Worm (Caenorhabditis elegans) whole organism, late embryonic: Measurements from ENCODE around the gene dpm-1.

Source experiments
- C08G9.2 ChIP-seq: sonication (generic microtip); optimal IDR thresholded peaks from 2 replicates; lab custom pipeline; 2016; ENCODE audit warnings: mild to moderate bottlenecking, missing genetic modification characterization, moderate library complexity, missing compliant biosample characterization
- F13H6.1 ChIP-seq: sonication (generic microtip); optimal IDR thresholded peaks from 2 replicates; lab custom pipeline; 2016; ENCODE audit warnings: missing genetic modification characterization, missing compliant biosample characterization
- K02D7.2 ChIP-seq: sonication (generic microtip); optimal IDR thresholded peaks from 2 replicates; lab custom pipeline; 2017; ENCODE audit warnings: mild to moderate bottlenecking, missing genetic modification characterization, missing compliant biosample characterization
- K09A11.1 ChIP-seq: sonication (generic microtip); optimal IDR thresholded peaks from 2 replicates; lab custom pipeline; 2017; ENCODE audit warnings: antibody characterized with exemption, mild to moderate bottlenecking, missing genetic modification characterization, missing compliant biosample characterization; ENCODE audit not compliant: insufficient read depth
- T23F11.4 ChIP-seq: fragments of 200-800 bp; sonication (Bioruptor generic); optimal IDR thresholded peaks from 2 replicates; lab custom pipeline; 2018; ENCODE audit warnings: mild to moderate bottlenecking, missing genetic modification characterization, missing compliant biosample characterization
- Y22D7AL.16 ChIP-seq: sonication (generic microtip); optimal IDR thresholded peaks from 2 replicates; lab custom pipeline; 2016; ENCODE audit warnings: missing genetic modification characterization, missing compliant biosample characterization
- ama-1 ChIP-seq: fragments of 150-350 bp; optimal IDR thresholded peaks from 2 replicates; lab custom pipeline; 2014
- ceh-14 ChIP-seq: sonication (generic microtip); optimal IDR thresholded peaks from 2 replicates; lab custom pipeline; 2016; ENCODE audit warnings: missing genotype, missing genetic modification characterization, missing compliant biosample characterization
- ceh-18 ChIP-seq: sonication (generic microtip); optimal IDR thresholded peaks from 2 replicates; lab custom pipeline; 2016; ENCODE audit warnings: missing genetic modification characterization, missing compliant biosample characterization
- ceh-19 ChIP-seq: fragments of 200-800 bp; sonication (Bioruptor generic); optimal IDR thresholded peaks from 2 replicates; lab custom pipeline; 2018; ENCODE audit warnings: mild to moderate bottlenecking, missing genetic modification characterization, missing compliant biosample characterization
- ceh-2 ChIP-seq: sonication (generic microtip); optimal IDR thresholded peaks from 2 replicates; lab custom pipeline; 2016; ENCODE audit warnings: missing genotype, missing genetic modification characterization, missing compliant biosample characterization
- ceh-22 ChIP-seq: sonication (generic microtip); optimal IDR thresholded peaks from 2 replicates; lab custom pipeline; 2017; ENCODE audit warnings: missing biosample characterization, missing genetic modification characterization
- ceh-24 ChIP-seq: sonication (generic microtip); optimal IDR thresholded peaks from 2 replicates; lab custom pipeline; 2016; ENCODE audit warnings: mild to moderate bottlenecking, missing genetic modification characterization, missing compliant biosample characterization
- ceh-30 ChIP-seq: fragments of 150-350 bp; optimal IDR thresholded peaks from 2 replicates; lab custom pipeline; 2014; ENCODE audit warnings: missing biosample characterization, missing genetic modification characterization
- ceh-31 ChIP-seq: sonication (generic microtip); optimal IDR thresholded peaks from 2 replicates; lab custom pipeline; 2016; ENCODE audit warnings: missing genetic modification characterization, missing compliant biosample characterization
- ceh-45 ChIP-seq: fragments of 200-800 bp; sonication (Bioruptor generic); IDR thresholded peaks from 2 replicates; pipeline ENCODE4 v1.3.6; 2022; ENCODE audit warnings: missing genetic modification reagents, missing genetic modification characterization, missing compliant biosample characterization
- ceh-48 ChIP-seq: sonication (generic microtip); optimal IDR thresholded peaks from 2 replicates; lab custom pipeline; 2016; ENCODE audit warnings: missing genetic modification characterization, inconsistent platforms, missing compliant biosample characterization
- che-1 ChIP-seq: sonication (generic microtip); optimal IDR thresholded peaks from 2 replicates; lab custom pipeline; 2016; ENCODE audit warnings: mild to moderate bottlenecking, missing genetic modification characterization, missing compliant biosample characterization
- dmd-4 ChIP-seq: sonication (generic microtip); optimal IDR thresholded peaks from 2 replicates; lab custom pipeline; 2016; ENCODE audit warnings: borderline replicate concordance, missing genetic modification characterization, missing compliant biosample characterization
- dve-1 ChIP-seq: sonication (generic microtip); optimal IDR thresholded peaks from 2 replicates; lab custom pipeline; 2017; ENCODE audit warnings: antibody characterized with exemption, mild to moderate bottlenecking, missing genetic modification characterization, missing compliant biosample characterization
- eyg-1 ChIP-seq: sonication (generic microtip); optimal IDR thresholded peaks from 2 replicates; lab custom pipeline; 2016; ENCODE audit warnings: missing genotype, missing genetic modification characterization, missing compliant biosample characterization
- fkh-10 ChIP-seq: fragments of 150-350 bp; optimal IDR thresholded peaks from 2 replicates; lab custom pipeline; 2014; ENCODE audit warnings: missing biosample characterization, missing genetic modification reagents, missing genetic modification characterization
- fkh-6 ChIP-seq: sonication (generic microtip); optimal IDR thresholded peaks from 2 replicates; lab custom pipeline; 2016; ENCODE audit warnings: missing genetic modification characterization, missing compliant biosample characterization
- gmeb-2 ChIP-seq: sonication (generic microtip); optimal IDR thresholded peaks from 2 replicates; lab custom pipeline; 2016; ENCODE audit warnings: missing genetic modification characterization, inconsistent platforms, missing compliant biosample characterization
- hlh-15 ChIP-seq: sonication (generic microtip); optimal IDR thresholded peaks from 2 replicates; lab custom pipeline; 2016; ENCODE audit warnings: missing genetic modification characterization, missing compliant biosample characterization
- hlh-30 ChIP-seq: sonication (generic microtip); optimal IDR thresholded peaks from 2 replicates; lab custom pipeline; 2017; ENCODE audit warnings: antibody characterized with exemption, missing genetic modification characterization, missing compliant biosample characterization; ENCODE audit not compliant: insufficient read depth
- hlh-6 ChIP-seq: sonication (generic microtip); optimal IDR thresholded peaks from 2 replicates; lab custom pipeline; 2016; ENCODE audit warnings: missing genotype, missing genetic modification characterization, missing compliant biosample characterization
- lim-6 ChIP-seq: sonication (generic microtip); optimal IDR thresholded peaks from 2 replicates; lab custom pipeline; 2016; ENCODE audit warnings: missing genetic modification characterization, missing compliant biosample characterization
- madf-2 ChIP-seq: sonication (generic microtip); optimal IDR thresholded peaks from 2 replicates; lab custom pipeline; 2017; ENCODE audit warnings: missing genetic modification characterization, missing compliant biosample characterization
- mec-3 ChIP-seq: sonication (generic microtip); optimal IDR thresholded peaks from 2 replicates; lab custom pipeline; 2016; ENCODE audit warnings: borderline replicate concordance, missing genetic modification characterization, missing compliant biosample characterization
- nhr-11 ChIP-seq: fragments of 150-350 bp; optimal IDR thresholded peaks from 2 replicates; lab custom pipeline; 2014; ENCODE audit warnings: missing biosample characterization, missing genetic modification characterization
- npax-4 ChIP-seq: sonication (generic microtip); optimal IDR thresholded peaks from 2 replicates; lab custom pipeline; 2016; ENCODE audit warnings: missing genetic modification characterization, missing compliant biosample characterization
- odd-2 ChIP-seq: sonication (generic microtip); optimal IDR thresholded peaks from 2 replicates; lab custom pipeline; 2017; ENCODE audit warnings: antibody characterized with exemption, mild to moderate bottlenecking, missing genetic modification characterization, missing compliant biosample characterization
- pag-3 ChIP-seq: sonication (generic microtip); optimal IDR thresholded peaks from 2 replicates; lab custom pipeline; 2016; ENCODE audit warnings: missing compliant biosample characterization, missing genetic modification characterization, borderline replicate concordance
- pat-9 ChIP-seq: fragments of 200-800 bp; sonication (Bioruptor generic); optimal IDR thresholded peaks from 2 replicates; lab custom pipeline; 2018; ENCODE audit warnings: mild to moderate bottlenecking, missing genetic modification characterization, moderate library complexity, missing compliant biosample characterization
- pax-1 ChIP-seq: fragments of 150-350 bp; optimal IDR thresholded peaks from 2 replicates; lab custom pipeline; 2014; ENCODE audit warnings: missing biosample characterization, missing genetic modification characterization
- pros-1 ChIP-seq: fragments of 150-350 bp; optimal IDR thresholded peaks from 2 replicates; lab custom pipeline; 2014; ENCODE audit warnings: missing biosample characterization, missing genetic modification reagents, missing genetic modification characterization
- rnt-1 ChIP-seq: sonication (generic microtip); optimal IDR thresholded peaks from 2 replicates; lab custom pipeline; 2016; ENCODE audit warnings: missing genetic modification characterization, missing compliant biosample characterization
- sdc-2 ChIP-seq: sonication (generic microtip); optimal IDR thresholded peaks from 2 replicates; lab custom pipeline; 2016; ENCODE audit warnings: missing genotype, missing genetic modification characterization, missing compliant biosample characterization
- sox-4 ChIP-seq: sonication (generic microtip); optimal IDR thresholded peaks from 2 replicates; lab custom pipeline; 2017; ENCODE audit warnings: mild to moderate bottlenecking, missing genetic modification characterization, inconsistent platforms, missing compliant biosample characterization
- syd-9 ChIP-seq: sonication (generic microtip); optimal IDR thresholded peaks from 2 replicates; lab custom pipeline; 2016; ENCODE audit warnings: mild to moderate bottlenecking, missing genetic modification characterization, moderate library complexity, missing compliant biosample characterization
- tbx-2 ChIP-seq: sonication (generic microtip); optimal IDR thresholded peaks from 2 replicates; lab custom pipeline; 2016; ENCODE audit warnings: missing genetic modification characterization, missing compliant biosample characterization
- ttx-3 ChIP-seq: sonication (generic microtip); optimal IDR thresholded peaks from 2 replicates; lab custom pipeline; 2016; ENCODE audit warnings: missing genetic modification reagents, missing genetic modification characterization, missing compliant biosample characterization
- unc-3 ChIP-seq, 2 experiments: fragments of 200-800 bp in 1 of 2; sonication (Bioruptor generic) in 1 of 2; sonication (generic microtip) in 1 of 2; conservative IDR thresholded peaks in 1 of 2; optimal IDR thresholded peaks in 1 of 2; 2 replicates each; pipeline versions ENCODE4 v1.3.6 to Lab custom; 2016 to 2022; ENCODE audit warnings: missing compliant biosample characterization in 2 of 2, missing genetic modification characterization in 2 of 2, missing genetic modification reagents in 1 of 2
- unc-42 ChIP-seq: sonication (generic microtip); optimal IDR thresholded peaks from 2 replicates; lab custom pipeline; 2016; ENCODE audit warnings: missing genotype, missing genetic modification characterization, missing compliant biosample characterization
- unc-55 ChIP-seq: sonication (generic microtip); optimal IDR thresholded peaks from 2 replicates; lab custom pipeline; 2017; ENCODE audit warnings: missing biosample characterization, missing genetic modification reagents, missing genetic modification characterization
- unc-86 ChIP-seq: sonication (generic microtip); optimal IDR thresholded peaks from 2 replicates; lab custom pipeline; 2016; ENCODE audit warnings: missing genetic modification characterization, missing compliant biosample characterization
- zip-5 ChIP-seq: sonication (generic microtip); optimal IDR thresholded peaks from 2 replicates; lab custom pipeline; 2016; ENCODE audit warnings: missing genetic modification characterization, missing compliant biosample characterization
- ztf-16 ChIP-seq: sonication (generic microtip); optimal IDR thresholded peaks from 2 replicates; lab custom pipeline; 2017; ENCODE audit warnings: missing genetic modification characterization, missing compliant biosample characterization

The dpm-1 gene

DNA sequence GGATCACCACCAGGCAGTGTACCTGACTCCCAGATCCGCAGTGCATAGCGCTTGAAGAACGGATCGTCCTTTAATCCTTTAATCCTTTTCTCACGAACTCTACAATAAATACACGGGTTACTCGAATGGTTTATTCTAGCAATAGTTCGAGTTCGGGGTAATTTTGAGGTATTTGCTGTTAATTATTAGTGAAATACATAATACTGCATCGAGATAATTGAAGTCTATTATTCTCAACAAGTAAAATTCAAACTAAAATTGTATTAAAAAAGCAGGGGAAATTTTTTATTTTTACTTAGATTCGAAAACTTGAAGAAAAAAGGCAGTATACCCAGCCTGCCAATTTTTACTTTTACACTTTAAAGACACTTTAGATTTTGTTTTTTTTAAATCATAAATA is 35.5 kb upstream of the dpm-1 start, which contains the start of gene kgb-1:
Gene kgb-1 (minus strand): TSS at position 101 of the 400 bp plus-strand sequence.
- TF ChIP-seq ceh-31 (tag; lab: Kevin White, UChicago) (no peak), eyg-1 (tag; lab: Kevin White, UChicago) (no peak), gmeb-2 (no peak), lim-6 (tag; lab: Kevin White, UChicago) (no peak), mec-3 (tag; lab: Kevin White, UChicago) (no peak), ceh-14 (tag; lab: Kevin White, UChicago) (no peak), hlh-30 (tag; lab: Kevin White, UChicago) (no peak)

DNA sequence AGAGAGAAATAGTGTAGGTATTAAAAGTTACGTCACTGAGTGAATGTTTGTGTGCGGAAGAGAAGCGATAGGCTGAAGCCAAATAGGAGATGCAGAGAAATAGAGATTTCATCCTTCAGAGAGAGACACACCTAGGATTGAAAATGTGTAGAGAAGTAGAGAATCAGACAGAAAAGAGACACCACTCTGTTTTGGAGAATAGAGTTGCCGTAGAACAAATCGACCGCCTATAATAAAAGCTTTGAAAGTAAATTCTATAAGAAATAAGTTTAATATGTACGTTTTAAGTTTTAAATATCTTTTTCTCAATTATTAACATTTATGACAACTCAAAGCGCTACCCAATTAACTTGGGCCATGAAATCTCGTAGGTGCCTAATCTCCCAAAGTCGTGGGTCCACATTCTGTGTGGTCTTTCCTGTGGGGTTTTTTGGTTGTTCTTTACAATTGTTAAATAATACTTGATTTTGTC is 35.0 kb upstream of the dpm-1 start, which contains the start of gene T07A9.12:
Gene T07A9.12 (plus strand): TSS at position 448 of the 472 bp plus-strand sequence.
- peak; percentile 26 for TF ChIP-seq ttx-3 (tag; lab: Kevin White, UChicago)
- no peak for TF ChIP-seq mec-3 (tag; lab: Kevin White, UChicago)
- TF ChIP-seq hlh-30 (tag; lab: Kevin White, UChicago), result no peak
- no peak for TF ChIP-seq pat-9
- peak; percentile 56 for TF ChIP-seq pax-1 (tag; lab: Kevin White, UChicago)
- peak; percentile 89 for TF ChIP-seq C08G9.2 (tag; lab: Kevin White, UChicago)
- no peak for TF ChIP-seq fkh-10
- TF ChIP-seq Y22D7AL.16 (tag; lab: Kevin White, UChicago), result no peak
- TF ChIP-seq npax-4, result no peak
- TF ChIP-seq dve-1 (tag; lab: Kevin White, UChicago), result no peak
- TF ChIP-seq hlh-6 (tag; lab: Kevin White, UChicago), result peak; percentile 3
- peak; percentile 62 for TF ChIP-seq pag-3 (tag; lab: Kevin White, UChicago)
- TF ChIP-seq eyg-1 (tag; lab: Kevin White, UChicago), result no peak
- peak; percentile 19 for TF ChIP-seq unc-55 (GFP tag; lab: Kevin White, UChicago)
- TF ChIP-seq unc-86 (tag; lab: Kevin White, UChicago), result peak; percentile 56
- peak; percentile 77 for TF ChIP-seq lim-6 (tag; lab: Kevin White, UChicago)
- TF ChIP-seq unc-3 (GFP tag; conservative IDR thresholded peaks at IDR 0.05; lab: Robert Waterston, UW), result no peak
- TF ChIP-seq unc-3 (tag; optimal IDR thresholded peaks at IDR 0.05; lab: Kevin White, UChicago), result peak; percentile 51
- TF ChIP-seq che-1 (tag; lab: Kevin White, UChicago), result no peak
- no peak for TF ChIP-seq sox-4 (tag; lab: Kevin White, UChicago)
- TF ChIP-seq tbx-2 (tag; lab: Kevin White, UChicago), result peak; percentile 91
- peak; percentile 93 for TF ChIP-seq zip-5 (tag; lab: Kevin White, UChicago)
- TF ChIP-seq unc-42 (tag; lab: Kevin White, UChicago), result peak; percentile 59
- TF ChIP-seq pros-1, result no peak
- peak; percentile 58 for TF ChIP-seq fkh-6 (tag; lab: Kevin White, UChicago)
- peak; percentile 50 for TF ChIP-seq ceh-18 (tag; lab: Kevin White, UChicago)
- peak; percentile 26 for TF ChIP-seq ceh-19
- no peak for TF ChIP-seq ama-1 (lab: Kevin White, UChicago)
- TF ChIP-seq ceh-24 (tag; lab: Kevin White, UChicago), result no peak
- peak; percentile 32 for TF ChIP-seq syd-9 (tag; lab: Kevin White, UChicago)
- TF ChIP-seq K09A11.1 (tag; lab: Kevin White, UChicago), result peak; percentile 46
- no peak for TF ChIP-seq ceh-22 (tag; lab: Kevin White, UChicago)
- no peak for TF ChIP-seq ceh-48 (tag; lab: Kevin White, UChicago)
- peak; percentile 87 for TF ChIP-seq F13H6.1 (tag; lab: Kevin White, UChicago)
- TF ChIP-seq madf-2 (tag; lab: Kevin White, UChicago), result peak; percentile 57
- no peak for TF ChIP-seq nhr-11 (tag; lab: Kevin White, UChicago)
- TF ChIP-seq ceh-2 (tag; lab: Kevin White, UChicago), result peak; percentile 88
- peak; percentile 65 for TF ChIP-seq ceh-14 (tag; lab: Kevin White, UChicago)
- TF ChIP-seq K02D7.2 (tag; lab: Kevin White, UChicago), result no peak
- TF ChIP-seq ztf-16, result peak; percentile 37
- TF ChIP-seq hlh-15 (tag; lab: Kevin White, UChicago), result peak; percentile 62
- peak; percentile 80 for TF ChIP-seq rnt-1 (tag; lab: Kevin White, UChicago)
- no peak for TF ChIP-seq sdc-2
- peak; percentile 34 for TF ChIP-seq dmd-4 (tag; lab: Kevin White, UChicago)
- TF ChIP-seq T23F11.4 (GFP tag; lab: Kevin White, UChicago), result no peak
- no peak for TF ChIP-seq ceh-30 (tag; lab: Kevin White, UChicago)
- no peak for TF ChIP-seq odd-2 (tag; lab: Kevin White, UChicago)
- TF ChIP-seq ceh-45, result no peak
